Fruit fly (Drosophila melanogaster): ENCODE data around the gene Syx7.

The Syx7 gene

dm6 chr3L:21479636-21480035, 34.0 kb downstream of the Syx7 start (continued):
- TF ChIP-seq gcm2 (GFP tag; optimal IDR thresholded peaks at IDR 0.05) (no peak), odd (GFP tag; optimal IDR thresholded peaks at IDR 0.05) (peak; percentile 55), dimm (GFP tag; IDR thresholded peaks at IDR 0.05) (no peak), CG13624 (GFP tag; optimal IDR thresholded peaks at IDR 0.05) (no peak), E2f1 (GFP tag; IDR thresholded peaks at IDR 0.05) (no peak), pita (GFP tag; optimal IDR thresholded peaks at IDR 0.05) (no peak), CG16863 (GFP tag; optimal IDR thresholded peaks at IDR 0.05) (peak; percentile 12), CG7745 (tag; optimal IDR thresholded peaks at IDR 0.05) (no peak), lola (GFP tag; optimal IDR thresholded peaks at IDR 0.05) (no peak), CG4424 (GFP tag; optimal IDR thresholded peaks at IDR 0.05) (peak; percentile 18), sob (GFP tag; IDR thresholded peaks at IDR 0.05) (0 out of 2 replicates have a peak, but pooled peaks have one; percentile 11), sug (tag; optimal IDR thresholded peaks at IDR 0.05) (no peak), CG18764 (GFP tag; optimal IDR thresholded peaks at IDR 0.05) (no peak), Dfd (GFP tag; optimal IDR thresholded peaks at IDR 0.05) (no peak), CG12391 (tag; optimal IDR thresholded peaks at IDR 0.05) (peak; percentile 27), CG10462 (GFP tag; optimal IDR thresholded peaks at IDR 0.05) (no peak), Nf-YC (tag; optimal IDR thresholded peaks at IDR 0.05) (peak; percentile 98), D19A (tag; optimal IDR thresholded peaks at IDR 0.05) (no peak), CG1647 (GFP tag; optimal IDR thresholded peaks at IDR 0.05) (no peak), mld (GFP tag; IDR thresholded peaks at IDR 0.05; ENCODE audit: partially characterized antibody) (no peak), CG31365 (tag; optimal IDR thresholded peaks at IDR 0.05) (peak; percentile 56), slp2 (GFP tag; optimal IDR thresholded peaks at IDR 0.05) (no peak), hth (optimal IDR thresholded peaks at IDR 0.05) (no peak), z (GFP tag; IDR thresholded peaks at IDR 0.05) (peak; percentile 37; the same call in 1 of the 3 replicates), row (GFP tag; IDR thresholded peaks at IDR 0.05) (no peak), Spps (tag; optimal IDR thresholded peaks at IDR 0.05) (no peak), gt (GFP tag; IDR thresholded peaks at IDR 0.05) (no peak), Trl (optimal IDR thresholded peaks at IDR 0.05) (peak; percentile 72 to 86), Trl (GFP tag; optimal IDR thresholded peaks at IDR 0.05) (peak; percentile 41), phol (tag; optimal IDR thresholded peaks at IDR 0.05) (peak; percentile 62), CG12659 (GFP tag; optimal IDR thresholded peaks at IDR 0.05) (no peak), Elba2 (GFP tag; optimal IDR thresholded peaks at IDR 0.05) (no peak), CG17802 (tag; optimal IDR thresholded peaks at IDR 0.05) (no peak), pho (GFP tag; optimal IDR thresholded peaks at IDR 0.05) (no peak), mam (GFP tag; optimal IDR thresholded peaks at IDR 0.05) (no peak), abd-A (tag; optimal IDR thresholded peaks at IDR 0.05) (no peak), cas (GFP tag; IDR thresholded peaks at IDR 0.05) (no peak), CG15073 (GFP tag; optimal IDR thresholded peaks at IDR 0.05) (no peak), CG2120 (GFP tag; optimal IDR thresholded peaks at IDR 0.05) (no peak), HLH4C (GFP tag; IDR thresholded peaks at IDR 0.05; ENCODE audit: partially characterized antibody) (no peak), CG18619 (GFP tag; optimal IDR thresholded peaks at IDR 0.05) (no peak), Max (GFP tag; optimal IDR thresholded peaks at IDR 0.05) (no peak), sima (GFP tag; optimal IDR thresholded peaks at IDR 0.05) (no peak), CG17829 (tag; optimal IDR thresholded peaks at IDR 0.05) (peak; percentile 51), H15 (GFP tag; IDR thresholded peaks at IDR 0.05) (no peak), Dip3 (GFP tag; optimal IDR thresholded peaks at IDR 0.05) (no peak), cato (GFP tag; optimal IDR thresholded peaks at IDR 0.05; ENCODE audit: borderline replicate concordance) (no peak), Dip2 (GFP tag; IDR thresholded peaks at IDR 0.05) (no peak), Poxn (GFP tag; IDR thresholded peaks at IDR 0.05) (no peak), CG17359 (tag; optimal IDR thresholded peaks at IDR 0.05) (peak; percentile 65), cg (GFP tag; optimal IDR thresholded peaks at IDR 0.05) (peak; percentile 99), tin (GFP tag; optimal IDR thresholded peaks at IDR 0.05) (no peak), twi (tag; optimal IDR thresholded peaks at IDR 0.05) (no peak)
